Worm (Caenorhabditis elegans) whole organism, midembryonic: ENCODE data around the gene srz-37.

Source experiments
- T22C8.4 ChIP-seq: fragments of 200-800 bp; sonication (Bioruptor generic); IDR thresholded peaks from 2 replicates; pipeline ENCODE4 v1.3.6; 2022; ENCODE audit warnings: missing genetic modification characterization, missing compliant biosample characterization
- cog-1 ChIP-seq: sonication (generic microtip); optimal IDR thresholded peaks from 2 replicates; lab custom pipeline; 2016; ENCODE audit warnings: missing genetic modification characterization, missing compliant biosample characterization
- flt-1 ChIP-seq: fragments of 200-800 bp; sonication (Bioruptor generic); IDR thresholded peaks from 2 replicates; pipeline ENCODE4 v1.3.6; 2022; ENCODE audit warnings: missing genetic modification characterization, missing compliant biosample characterization
- ref-1 ChIP-seq: fragments of 200-800 bp; sonication (Bioruptor generic); conservative IDR thresholded peaks from 2 replicates; pipeline ENCODE4 v1.3.6; 2022; ENCODE audit warnings: missing genetic modification reagents, missing genetic modification characterization, missing compliant biosample characterization
- tab-1 ChIP-seq: fragments of 200-800 bp; sonication (Bioruptor generic); IDR thresholded peaks from 2 replicates; pipeline ENCODE4 v1.3.6; 2022; ENCODE audit warnings: missing genetic modification characterization, missing compliant biosample characterization
- ztf-23 ChIP-seq: fragments of 200-800 bp; sonication (Bioruptor generic); IDR thresholded peaks from 2 replicates; pipeline ENCODE4 v1.3.6; 2022; ENCODE audit warnings: missing genetic modification reagents, missing genetic modification characterization, missing compliant biosample characterization
- ztf-29 ChIP-seq: fragments of 200-800 bp; sonication (Bioruptor generic); IDR thresholded peaks from 2 replicates; pipeline ENCODE4 v1.3.6; 2022; ENCODE audit warnings: missing genetic modification reagents, missing genetic modification characterization, missing compliant biosample characterization

- no peak for TF ChIP-seq ztf-23
- no peak for TF ChIP-seq flt-1 (GFP tag; lab: Robert Waterston, UW)
- TF ChIP-seq cog-1 (tag; lab: Kevin White, UChicago): no peak
- no peak for TF ChIP-seq ztf-29 (GFP tag; lab: Robert Waterston, UW)
- TF ChIP-seq ref-1 (GFP tag; lab: Robert Waterston, UW): no peak
- no peak for TF ChIP-seq tab-1
- no peak for TF ChIP-seq T22C8.4 (GFP tag; lab: Robert Waterston, UW)
Observed at ce11 chrIV:3491477-3491876, 9.8 kb upstream of the srz-37 start, which contains the start of gene srz-78.
